Worm (Caenorhabditis elegans) whole organism, L4 larva: ENCODE data around the gene F22F7.7.

Experiments used
- ceh-82 ChIP-seq: sonication (generic microtip); optimal IDR thresholded peaks from 2 replicates; lab custom pipeline; 2017; ENCODE audit warnings: missing biosample characterization, missing genetic modification characterization
- pha-4 ChIP-seq, 2 experiments: fragments of 150-350 bp in 1 of 2; fragments of 200-800 bp in 1 of 2; sonication (Bioruptor generic) in 1 of 2; IDR thresholded peaks in 1 of 2; optimal IDR thresholded peaks in 1 of 2; 2 replicates each; pipeline versions ENCODE4 v1.3.6 to Lab custom; 2014 to 2022; ENCODE audit warnings: missing genetic modification characterization in 2 of 2, missing genetic modification reagents in 2 of 2, missing biosample characterization in 1 of 2, missing compliant biosample characterization in 1 of 2

DNA sequence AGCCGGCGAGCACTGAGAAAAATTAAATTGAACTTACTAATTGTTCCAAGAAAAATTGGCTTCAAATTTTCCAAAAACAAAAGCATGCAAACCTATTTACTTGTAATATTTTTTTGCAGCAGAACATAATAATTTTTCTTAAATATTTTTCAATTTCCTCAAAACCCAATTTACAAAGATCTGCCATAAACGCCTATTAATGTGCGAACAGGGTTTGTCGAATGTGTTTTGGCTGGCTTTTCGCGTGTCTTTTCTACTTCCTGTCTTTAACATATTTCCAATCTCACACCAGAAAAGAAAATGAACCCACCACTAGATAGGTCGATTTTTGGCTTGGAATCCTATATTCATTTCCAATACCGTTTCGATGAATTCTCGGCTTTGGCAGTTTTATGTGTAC is 35.4 kb upstream of the F22F7.7 start, which contains the start of gene C45H4.18:
- no peak for TF ChIP-seq ceh-82 (tag; lab: Kevin White, UChicago)
- no peak for TF ChIP-seq pha-4 (GFP tag; IDR thresholded peaks at IDR 0.05; lab: Robert Waterston, UW)
- no peak for TF ChIP-seq pha-4 (tag; optimal IDR thresholded peaks at IDR 0.05; lab: Kevin White, UChicago)
